Worm (Caenorhabditis elegans) whole organism, midembryonic: ENCODE measurements around the gene K03B8.14.

Source experiments
- cog-1 ChIP-seq: sonication (generic microtip); optimal IDR thresholded peaks from 2 replicates; lab custom pipeline; 2016; ENCODE audit warnings: missing genetic modification characterization, missing compliant biosample characterization
- flt-1 ChIP-seq: fragments of 200-800 bp; sonication (Bioruptor generic); IDR thresholded peaks from 2 replicates; pipeline ENCODE4 v1.3.6; 2022; ENCODE audit warnings: missing genetic modification characterization, missing compliant biosample characterization
- med-1 ChIP-seq: sonication (generic microtip); optimal IDR thresholded peaks from 2 replicates; lab custom pipeline; 2017; ENCODE audit warnings: missing genetic modification characterization, mild to moderate bottlenecking, missing compliant biosample characterization, antibody characterized with exemption, missing genetic modification reagents; ENCODE audit not compliant: insufficient read depth
- tab-1 ChIP-seq: fragments of 200-800 bp; sonication (Bioruptor generic); IDR thresholded peaks from 2 replicates; pipeline ENCODE4 v1.3.6; 2022; ENCODE audit warnings: missing genetic modification characterization, missing compliant biosample characterization
- ztf-29 ChIP-seq: fragments of 200-800 bp; sonication (Bioruptor generic); IDR thresholded peaks from 2 replicates; pipeline ENCODE4 v1.3.6; 2022; ENCODE audit warnings: missing genetic modification reagents, missing genetic modification characterization, missing compliant biosample characterization

ce11 chrV:11375150-11375792 is 15.0 kb upstream of the K03B8.14 start, which contains the start of gene cnb-1:
- no peak for TF ChIP-seq med-1 (GFP tag; lab: Kevin White, UChicago)
- TF ChIP-seq ztf-29 (GFP tag; lab: Robert Waterston, UW) = no peak
- TF ChIP-seq cog-1 = no peak
- TF ChIP-seq flt-1 (GFP tag; lab: Robert Waterston, UW) = no peak
- TF ChIP-seq tab-1 = no peak
